Worm (Caenorhabditis elegans) whole organism, L4 larva: ENCODE data around the gene vps-18.

Experiments
- Y105C5A.15 ChIP-seq: fragments of 200-800 bp; sonication (Bioruptor generic); IDR thresholded peaks from 2 replicates; pipeline ENCODE4 v1.3.6; 2022; ENCODE audit warnings: missing genetic modification characterization, missing compliant biosample characterization
- aha-1 ChIP-seq: fragments of 150-350 bp; peaks from one replicate; lab custom pipeline; 2014; ENCODE audit warnings: missing biosample characterization, missing genetic modification characterization
- aly-2 ChIP-seq: sonication (generic microtip); optimal IDR thresholded peaks from 2 replicates; lab custom pipeline; 2018; ENCODE audit warnings: missing biosample characterization, missing genetic modification characterization
- ceh-20 ChIP-seq: fragments of 200-800 bp; sonication (Bioruptor generic); IDR thresholded peaks from 2 replicates; pipeline ENCODE4 v1.3.6; 2022; ENCODE audit warnings: missing genetic modification reagents, missing genetic modification characterization, missing compliant biosample characterization
- ceh-82 ChIP-seq: sonication (generic microtip); optimal IDR thresholded peaks from 2 replicates; lab custom pipeline; 2017; ENCODE audit warnings: missing biosample characterization, missing genetic modification characterization
- dmd-8 ChIP-seq: fragments of 200-800 bp; sonication (Bioruptor generic); IDR thresholded peaks from 2 replicates; pipeline ENCODE4 v1.3.6; 2022; ENCODE audit warnings: missing genetic modification characterization, missing compliant biosample characterization
- dpl-1 ChIP-seq: fragments of 150-350 bp; optimal IDR thresholded peaks from 2 replicates; lab custom pipeline; 2014; ENCODE audit warnings: missing biosample characterization, missing genetic modification reagents, missing genetic modification characterization
- fos-1 ChIP-seq: fragments of 150-350 bp; optimal IDR thresholded peaks from 2 replicates; lab custom pipeline; 2014; ENCODE audit warnings: missing biosample characterization, missing genetic modification characterization
- lin-13 ChIP-seq: fragments of 150-350 bp; optimal IDR thresholded peaks from 2 replicates; lab custom pipeline; 2014; ENCODE audit warnings: missing biosample characterization, missing genetic modification reagents, missing genetic modification characterization
- lin-29 ChIP-seq: fragments of 200-800 bp; sonication (Bioruptor generic); IDR thresholded peaks from 2 replicates; pipeline ENCODE4 v1.3.6; 2022; ENCODE audit warnings: missing genetic modification reagents, missing genetic modification characterization, missing compliant biosample characterization
- nhr-28 ChIP-seq: fragments of 150-350 bp; optimal IDR thresholded peaks from 2 replicates; lab custom pipeline; 2014; ENCODE audit warnings: missing biosample characterization, missing genetic modification characterization
- nhr-42 ChIP-seq: fragments of 200-800 bp; sonication (Bioruptor generic); IDR thresholded peaks from 2 replicates; pipeline ENCODE4 v1.3.6; 2022; ENCODE audit warnings: missing genetic modification characterization, missing compliant biosample characterization
- spr-3 ChIP-seq: fragments of 200-800 bp; sonication (Bioruptor generic); optimal IDR thresholded peaks from 2 replicates; lab custom pipeline; 2018; ENCODE audit warnings: mild to moderate bottlenecking, missing genetic modification characterization, missing compliant biosample characterization

- TF ChIP-seq lin-29 (GFP tag; lab: Robert Waterston, UW) (no peak), ceh-20 (GFP tag; lab: Robert Waterston, UW) (no peak), fos-1 (no peak), nhr-28 (tag; lab: Kevin White, UChicago) (no peak), ceh-82 (tag; lab: Kevin White, UChicago) (no peak), dpl-1 (GFP tag; lab: Kevin White, UChicago) (no peak), dmd-8 (no peak), lin-13 (GFP tag; lab: Kevin White, UChicago) (no peak), spr-3 (no peak), aha-1 (no peak), Y105C5A.15 (GFP tag; lab: Robert Waterston, UW) (no peak), aly-2 (tag; lab: Kevin White, UChicago) (no peak), nhr-42 (GFP tag; lab: Robert Waterston, UW) (no peak)
These were observed 6.1 kb upstream of the vps-18 start for ce11 chrII:4454823-4455222.
